Comparison of ENCODE assay signal across 1 fruit fly cellular context in the genomic region with DNA sequence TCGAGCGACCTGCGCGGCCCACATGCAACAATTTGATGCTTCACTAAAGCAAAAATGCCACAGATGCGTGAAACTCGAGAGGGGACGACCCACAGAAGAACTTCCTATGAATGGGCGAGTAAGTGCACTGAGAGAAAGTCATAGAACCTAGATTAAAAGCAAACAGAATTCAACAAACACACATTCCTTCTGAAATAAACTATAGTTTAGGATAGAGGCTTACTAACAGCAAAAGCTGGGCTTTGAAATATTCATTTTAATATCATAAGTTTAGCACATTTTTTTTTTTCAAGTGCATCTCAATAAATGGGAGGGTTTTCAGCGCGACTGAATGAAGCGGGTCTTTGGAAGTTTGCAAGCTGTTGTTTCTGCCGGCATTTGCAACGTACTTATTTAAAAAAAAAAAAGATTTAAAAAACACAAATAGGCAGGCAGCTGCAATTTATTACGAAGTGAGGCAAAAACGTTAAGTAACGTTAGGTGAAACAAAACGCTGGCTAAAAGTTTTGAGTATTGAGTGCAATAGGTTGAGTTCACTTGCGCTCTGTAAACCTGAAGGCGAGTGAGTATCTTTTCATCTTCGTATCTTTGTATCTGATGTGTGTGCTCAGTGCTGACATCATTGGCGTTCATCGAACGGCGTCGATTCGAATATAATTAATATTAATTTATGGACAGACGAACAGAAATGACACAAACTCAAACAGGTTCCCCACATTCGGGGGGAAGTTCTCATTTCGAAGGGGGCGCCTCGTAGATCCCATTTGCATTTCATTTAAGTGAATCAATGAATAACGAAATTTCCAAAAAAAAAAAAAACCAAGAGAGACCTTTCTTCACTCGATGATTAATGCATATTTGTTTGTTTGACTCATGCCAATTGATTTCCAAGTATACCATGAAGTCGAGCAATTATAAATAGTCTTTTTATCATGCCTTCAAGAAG.
TF ChIP-seq lines count a peak whose summit lies in the region.

No protein-coding gene starts in this region.

TF ChIP-seq in whole organism, embryonic, 481 proteins besides CTCF, POLR2A, EP300 and RAD21 (continued from another document and continues in another):
- no peak for TF ChIP-seq MESR4 (GFP tag; optimal IDR thresholded peaks at IDR 0.05; lab: Kevin White, UChicago)
- TF ChIP-seq dimm (GFP tag; IDR thresholded peaks at IDR 0.05; lab: Robert Waterston, UW) = peak; percentile 27; the same call in 1 of the 2 replicates
- TF ChIP-seq CG10267 (tag; optimal IDR thresholded peaks at IDR 0.05; lab: Kevin White, UChicago) = peak; percentile 62
- TF ChIP-seq gcm (GFP tag; optimal IDR thresholded peaks at IDR 0.05; lab: Kevin White, UChicago) = peak; percentile 75
- TF ChIP-seq HLHmδ (GFP tag; optimal IDR thresholded peaks at IDR 0.05; lab: Kevin White, UChicago) = no peak
- 0 out of 2 replicates have a peak, but pooled peaks have one; percentile 31 for TF ChIP-seq peb (GFP tag; IDR thresholded peaks at IDR 0.05; lab: Robert Waterston, UW)
- TF ChIP-seq Hsf (GFP tag; optimal IDR thresholded peaks at IDR 0.05; lab: Kevin White, UChicago) = peak; percentile 33
- no peak for TF ChIP-seq CG16813 (GFP tag; IDR thresholded peaks at IDR 0.05; lab: Robert Waterston, UW; ENCODE audit: partially characterized antibody)
- peak; percentile 53 for TF ChIP-seq CG30403 (GFP tag; optimal IDR thresholded peaks at IDR 0.05; lab: Kevin White, UChicago)
- peak; percentile 74; the same call in 2 of the 3 replicates for TF ChIP-seq Optix (GFP tag; IDR thresholded peaks at IDR 0.05; lab: Robert Waterston, UW)
- TF ChIP-seq CG3163 (GFP tag; optimal IDR thresholded peaks at IDR 0.05; lab: Kevin White, UChicago) = no peak
- TF ChIP-seq gt (GFP tag; IDR thresholded peaks at IDR 0.05; lab: Robert Waterston, UW) = peak; percentile 43; the same call in 1 of the 2 replicates
- TF ChIP-seq Doc2 (GFP tag; IDR thresholded peaks at IDR 0.05; lab: Robert Waterston, UW) = no peak
- TF ChIP-seq kni (GFP tag; optimal IDR thresholded peaks at IDR 0.05; lab: Kevin White, UChicago) = no peak
- no peak for TF ChIP-seq CG10543 (GFP tag; optimal IDR thresholded peaks at IDR 0.05; lab: Kevin White, UChicago)
- peak; percentile 64 for TF ChIP-seq phol (tag; optimal IDR thresholded peaks at IDR 0.05; lab: Kevin White, UChicago)
- peak; percentile 11 for TF ChIP-seq CG18476 (GFP tag; optimal IDR thresholded peaks at IDR 0.05; lab: Kevin White, UChicago)
- TF ChIP-seq CG10462 (GFP tag; optimal IDR thresholded peaks at IDR 0.05; lab: Kevin White, UChicago) = no peak
- TF ChIP-seq Dek (tag; optimal IDR thresholded peaks at IDR 0.05; lab: Kevin White, UChicago) = no peak
- peak; percentile 73 for TF ChIP-seq Blimp-1 (GFP tag; optimal IDR thresholded peaks at IDR 0.05; lab: Kevin White, UChicago)
- TF ChIP-seq yki (optimal IDR thresholded peaks at IDR 0.05; lab: Kevin White, UChicago) = no peak
- TF ChIP-seq CG34376 (GFP tag; optimal IDR thresholded peaks at IDR 0.05; lab: Kevin White, UChicago) = no peak
- peak; percentile 25 for TF ChIP-seq cato (GFP tag; optimal IDR thresholded peaks at IDR 0.05; lab: Kevin White, UChicago; ENCODE audit: borderline replicate concordance)
- TF ChIP-seq CG7928 (GFP tag; optimal IDR thresholded peaks at IDR 0.05; lab: Kevin White, UChicago) = no peak
- peak; percentile 80 for TF ChIP-seq CG10979 (tag; optimal IDR thresholded peaks at IDR 0.05; lab: Kevin White, UChicago)
- TF ChIP-seq zfh2 (GFP tag; optimal IDR thresholded peaks at IDR 0.05; lab: Kevin White, UChicago) = no peak
- no peak for TF ChIP-seq CG18011 (GFP tag; optimal IDR thresholded peaks at IDR 0.05; lab: Kevin White, UChicago)
- TF ChIP-seq insv (GFP tag; optimal IDR thresholded peaks at IDR 0.05; lab: Kevin White, UChicago) = no peak
- peak; percentile 38 for TF ChIP-seq CG15696 (tag; optimal IDR thresholded peaks at IDR 0.05; lab: Kevin White, UChicago)
- no peak for TF ChIP-seq CG42726 (GFP tag; IDR thresholded peaks at IDR 0.05; lab: Robert Waterston, UW; ENCODE audit: partially characterized antibody)
- TF ChIP-seq CG17802 (tag; optimal IDR thresholded peaks at IDR 0.05; lab: Kevin White, UChicago) = peak; percentile 30
- TF ChIP-seq Hr39 (optimal IDR thresholded peaks at IDR 0.05; lab: Kevin White, UChicago) = no peak
- peak; percentile 46; the same call in 1 of the 3 replicates for TF ChIP-seq ase (GFP tag; IDR thresholded peaks at IDR 0.05; lab: Robert Waterston, UW)
- TF ChIP-seq HLH3B (GFP tag; IDR thresholded peaks at IDR 0.05; lab: Robert Waterston, UW) = peak; percentile 56
- TF ChIP-seq tup (GFP tag; optimal IDR thresholded peaks at IDR 0.05; lab: Kevin White, UChicago) = peak; percentile 23
- TF ChIP-seq vnd (GFP tag; IDR thresholded peaks at IDR 0.05; lab: Robert Waterston, UW; ENCODE audit: partially characterized antibody) = no peak
- peak; percentile 51 for TF ChIP-seq repo (GFP tag; optimal IDR thresholded peaks at IDR 0.05; lab: Kevin White, UChicago)
- no peak for TF ChIP-seq TFAM (GFP tag; optimal IDR thresholded peaks at IDR 0.05; lab: Kevin White, UChicago)
- no peak for TF ChIP-seq shn (GFP tag; optimal IDR thresholded peaks at IDR 0.05; lab: Kevin White, UChicago)
- TF ChIP-seq CG13775 (GFP tag; optimal IDR thresholded peaks at IDR 0.05; lab: Kevin White, UChicago) = peak; percentile 35
- TF ChIP-seq CHES-1-like (GFP tag; optimal IDR thresholded peaks at IDR 0.05; lab: Kevin White, UChicago) = no peak
- TF ChIP-seq ro (GFP tag; IDR thresholded peaks at IDR 0.05; lab: Robert Waterston, UW) = 0 out of 2 replicates have a peak, but pooled peaks have one; percentile 15
- no peak for TF ChIP-seq luna (GFP tag; optimal IDR thresholded peaks at IDR 0.05; lab: Kevin White, UChicago)
- no peak for TF ChIP-seq CG13123 (GFP tag; optimal IDR thresholded peaks at IDR 0.05; lab: Kevin White, UChicago)
- TF ChIP-seq CrebB (tag; optimal IDR thresholded peaks at IDR 0.05; lab: Kevin White, UChicago) = no peak
- TF ChIP-seq CG12391 (tag; optimal IDR thresholded peaks at IDR 0.05; lab: Kevin White, UChicago) = peak; percentile 34
- TF ChIP-seq dati (GFP tag; IDR thresholded peaks at IDR 0.05; lab: Robert Waterston, UW) = peak; percentile 62; the same call in 1 of the 2 replicates
- peak; percentile 73 for TF ChIP-seq CG18262 (tag; optimal IDR thresholded peaks at IDR 0.05; lab: Kevin White, UChicago)
- TF ChIP-seq br (optimal IDR thresholded peaks at IDR 0.05; lab: Kevin White, UChicago) = no peak
- peak; percentile 11 for TF ChIP-seq Asciz (GFP tag; optimal IDR thresholded peaks at IDR 0.05; lab: Kevin White, UChicago)
- peak; percentile 12 for TF ChIP-seq NC2β (GFP tag; optimal IDR thresholded peaks at IDR 0.05; lab: Kevin White, UChicago)
- TF ChIP-seq rib (GFP tag; IDR thresholded peaks at IDR 0.05; lab: Robert Waterston, UW) = no peak
- no peak for TF ChIP-seq CG16779 (GFP tag; IDR thresholded peaks at IDR 0.05; lab: Robert Waterston, UW)
- no peak for TF ChIP-seq Deaf1 (tag; optimal IDR thresholded peaks at IDR 0.05; lab: Kevin White, UChicago)
- no peak for TF ChIP-seq sna (GFP tag; IDR thresholded peaks at IDR 0.05; lab: Robert Waterston, UW; ENCODE audit: partially characterized antibody)
- TF ChIP-seq CG31441 (GFP tag; IDR thresholded peaks at IDR 0.05; lab: Robert Waterston, UW) = peak; percentile 58
- TF ChIP-seq psq (GFP tag; optimal IDR thresholded peaks at IDR 0.05; lab: Kevin White, UChicago) = no peak
- TF ChIP-seq Hmx (GFP tag; optimal IDR thresholded peaks at IDR 0.05; lab: Kevin White, UChicago) = no peak
- TF ChIP-seq zen (tag; optimal IDR thresholded peaks at IDR 0.05; lab: Kevin White, UChicago) = peak; percentile 47
- TF ChIP-seq CG13424 (tag; optimal IDR thresholded peaks at IDR 0.05; lab: Kevin White, UChicago) = peak; percentile 51
- TF ChIP-seq nmo (GFP tag; optimal IDR thresholded peaks at IDR 0.05; lab: Kevin White, UChicago) = peak; percentile 69
- peak; percentile 89 for TF ChIP-seq zfh1 (GFP tag; IDR thresholded peaks at IDR 0.05; lab: Robert Waterston, UW)
- TF ChIP-seq Hmr (GFP tag; optimal IDR thresholded peaks at IDR 0.05; lab: Kevin White, UChicago) = no peak
- peak; percentile 21 for TF ChIP-seq Fer3 (tag; optimal IDR thresholded peaks at IDR 0.05; lab: Kevin White, UChicago)
- TF ChIP-seq grau (tag; optimal IDR thresholded peaks at IDR 0.05; lab: Kevin White, UChicago) = no peak
- no peak for TF ChIP-seq CG3065 (GFP tag; optimal IDR thresholded peaks at IDR 0.05; lab: Kevin White, UChicago)
- TF ChIP-seq CG1647 (GFP tag; optimal IDR thresholded peaks at IDR 0.05; lab: Kevin White, UChicago) = peak; percentile 15
- peak; percentile 59; the same call in 3 of the 4 replicates for TF ChIP-seq Gug (GFP tag; IDR thresholded peaks at IDR 0.05; lab: Robert Waterston, UW)
- TF ChIP-seq C15 (GFP tag; IDR thresholded peaks at IDR 0.05; lab: Robert Waterston, UW) = no peak
- TF ChIP-seq zen2 (GFP tag; IDR thresholded peaks at IDR 0.05; lab: Robert Waterston, UW; ENCODE audit: partially characterized antibody) = no peak
- TF ChIP-seq dmrt99B (tag; optimal IDR thresholded peaks at IDR 0.05; lab: Kevin White, UChicago) = peak; percentile 61
- TF ChIP-seq jing (GFP tag; optimal IDR thresholded peaks at IDR 0.05; lab: Kevin White, UChicago) = peak; percentile 10
- peak; percentile 46 for TF ChIP-seq slp2 (GFP tag; optimal IDR thresholded peaks at IDR 0.05; lab: Kevin White, UChicago)
- TF ChIP-seq Poxn (GFP tag; IDR thresholded peaks at IDR 0.05; lab: Robert Waterston, UW) = no peak
- TF ChIP-seq slou (GFP tag; optimal IDR thresholded peaks at IDR 0.05; lab: Kevin White, UChicago) = no peak
- no peak for TF ChIP-seq mld (GFP tag; IDR thresholded peaks at IDR 0.05; lab: Robert Waterston, UW; ENCODE audit: partially characterized antibody)
- TF ChIP-seq CG10274 (GFP tag; optimal IDR thresholded peaks at IDR 0.05; lab: Kevin White, UChicago) = no peak
- peak; percentile 62 for TF ChIP-seq Ada2b (GFP tag; IDR thresholded peaks at IDR 0.05; lab: Robert Waterston, UW)
- peak; percentile 9 for TF ChIP-seq CG8944 (GFP tag; optimal IDR thresholded peaks at IDR 0.05; lab: Kevin White, UChicago)
- TF ChIP-seq Lhr (GFP tag; optimal IDR thresholded peaks at IDR 0.05; lab: Kevin White, UChicago) = no peak
- TF ChIP-seq caup (GFP tag; optimal IDR thresholded peaks at IDR 0.05; lab: Kevin White, UChicago; ENCODE audit: severe bottlenecking) = no peak
- TF ChIP-seq CG17186 (GFP tag; optimal IDR thresholded peaks at IDR 0.05; lab: Kevin White, UChicago) = no peak
- TF ChIP-seq dpn (GFP tag; optimal IDR thresholded peaks at IDR 0.05; lab: Kevin White, UChicago) = peak; percentile 29 to 68
- TF ChIP-seq gfzf (GFP tag; optimal IDR thresholded peaks at IDR 0.05; lab: Kevin White, UChicago) = no peak
- TF ChIP-seq lbe (GFP tag; optimal IDR thresholded peaks at IDR 0.05; lab: Kevin White, UChicago) = no peak
- TF ChIP-seq aop (GFP tag; IDR thresholded peaks at IDR 0.05; lab: Robert Waterston, UW) = no peak
- no peak for TF ChIP-seq CG3847 (GFP tag; IDR thresholded peaks at IDR 0.05; lab: Robert Waterston, UW)
- peak; percentile 52 for TF ChIP-seq ind (GFP tag; optimal IDR thresholded peaks at IDR 0.05; lab: Kevin White, UChicago)
- TF ChIP-seq CG4617 (GFP tag; optimal IDR thresholded peaks at IDR 0.05; lab: Kevin White, UChicago; ENCODE audit: borderline replicate concordance) = no peak
- peak; percentile 58 for TF ChIP-seq CG32767 (GFP tag; IDR thresholded peaks at IDR 0.05; lab: Robert Waterston, UW)
- no peak for TF ChIP-seq CG17912 (GFP tag; optimal IDR thresholded peaks at IDR 0.05; lab: Kevin White, UChicago)
- peak; percentile 58; the same call in 1 of the 2 replicates for TF ChIP-seq ranshi (GFP tag; IDR thresholded peaks at IDR 0.05; lab: Robert Waterston, UW)
- peak; percentile 83 for TF ChIP-seq Awh (GFP tag; IDR thresholded peaks at IDR 0.05; lab: Robert Waterston, UW)
- no peak for TF ChIP-seq ab (GFP tag; optimal IDR thresholded peaks at IDR 0.05; lab: Kevin White, UChicago)
- TF ChIP-seq CG14441 (GFP tag; IDR thresholded peaks at IDR 0.05; lab: Robert Waterston, UW) = peak; percentile 52
- peak; percentile 15 for TF ChIP-seq ERR (GFP tag; optimal IDR thresholded peaks at IDR 0.05; lab: Kevin White, UChicago)
- TF ChIP-seq tna (GFP tag; IDR thresholded peaks at IDR 0.05; lab: Robert Waterston, UW; ENCODE audit: partially characterized antibody) = no peak
- peak; percentile 30 for TF ChIP-seq HHEX (GFP tag; optimal IDR thresholded peaks at IDR 0.05; lab: Kevin White, UChicago)
- no peak for TF ChIP-seq CG10147 (GFP tag; optimal IDR thresholded peaks at IDR 0.05; lab: Kevin White, UChicago)
- no peak for TF ChIP-seq Dll (GFP tag; IDR thresholded peaks at IDR 0.05; lab: Robert Waterston, UW; ENCODE audit: partially characterized antibody)
- TF ChIP-seq CG10321 (GFP tag; IDR thresholded peaks at IDR 0.05; lab: Robert Waterston, UW) = no peak
- TF ChIP-seq CG6813 (GFP tag; optimal IDR thresholded peaks at IDR 0.05; lab: Kevin White, UChicago) = peak; percentile 27
- TF ChIP-seq Dp (GFP tag; optimal IDR thresholded peaks at IDR 0.05; lab: Kevin White, UChicago) = no peak
- no peak for TF ChIP-seq unc-4 (GFP tag; IDR thresholded peaks at IDR 0.05; lab: Robert Waterston, UW; ENCODE audit: partially characterized antibody)
- peak; percentile 34 for TF ChIP-seq CG10654 (GFP tag; optimal IDR thresholded peaks at IDR 0.05; lab: Kevin White, UChicago)
- TF ChIP-seq btn (GFP tag; optimal IDR thresholded peaks at IDR 0.05; lab: Kevin White, UChicago) = peak; percentile 9
- no peak for TF ChIP-seq eyg (GFP tag; optimal IDR thresholded peaks at IDR 0.05; lab: Kevin White, UChicago)
- TF ChIP-seq NfI (GFP tag; optimal IDR thresholded peaks at IDR 0.05; lab: Kevin White, UChicago) = no peak
- peak; percentile 64 for TF ChIP-seq kay (GFP tag; optimal IDR thresholded peaks at IDR 0.05; lab: Kevin White, UChicago)
- peak; percentile 76 for TF ChIP-seq H15 (GFP tag; IDR thresholded peaks at IDR 0.05; lab: Robert Waterston, UW)
- no peak for TF ChIP-seq sqz (GFP tag; optimal IDR thresholded peaks at IDR 0.05; lab: Kevin White, UChicago)
- peak; percentile 82 for TF ChIP-seq CG8765 (GFP tag; IDR thresholded peaks at IDR 0.05; lab: Robert Waterston, UW)
- TF ChIP-seq NC2α (GFP tag; optimal IDR thresholded peaks at IDR 0.05; lab: Kevin White, UChicago) = no peak
- no peak for TF ChIP-seq CkIIα-i1 (GFP tag; IDR thresholded peaks at IDR 0.05; lab: Robert Waterston, UW)
- no peak for TF ChIP-seq BtbVII (GFP tag; optimal IDR thresholded peaks at IDR 0.05; lab: Kevin White, UChicago)
- no peak for TF ChIP-seq Abd-B (GFP tag; optimal IDR thresholded peaks at IDR 0.05; lab: Kevin White, UChicago)
- peak; percentile 91 for TF ChIP-seq Med (GFP tag; lab: Kevin White, UChicago)
- peak; percentile 73; the same call in 2 of the 3 replicates for TF ChIP-seq dysf (GFP tag; IDR thresholded peaks at IDR 0.05; lab: Robert Waterston, UW)
- peak; percentile 67; the same call in 2 of the 4 replicates for TF ChIP-seq chinmo (GFP tag; IDR thresholded peaks at IDR 0.05; lab: Robert Waterston, UW; ENCODE audit: partially characterized antibody)
